Worm (Caenorhabditis elegans): Measurements from ENCODE around the gene F29A7.8.

ce11 chrII:2751278-2751677 lies 6.6 kb downstream of the F29A7.8 start:
- TF ChIP-seq tbx-2 (tag; optimal IDR thresholded peaks at IDR 0.05) (no peak), pha-4 (tag; optimal IDR thresholded peaks at IDR 0.05) (no peak), pha-2 (tag; optimal IDR thresholded peaks at IDR 0.05) (no peak), lim-6 (tag; optimal IDR thresholded peaks at IDR 0.05) (no peak), ceh-48 (tag; optimal IDR thresholded peaks at IDR 0.05) (no peak), ceh-14 (tag; optimal IDR thresholded peaks at IDR 0.05) (no peak), C38D4.7 (GFP tag; optimal IDR thresholded peaks at IDR 0.05) (no peak), ceh-6 (GFP tag; optimal IDR thresholded peaks at IDR 0.05) (no peak), nhr-232 (tag; optimal IDR thresholded peaks at IDR 0.05) (no peak), hlh-13 (GFP tag; optimal IDR thresholded peaks at IDR 0.05) (no peak), ceh-9 (tag; optimal IDR thresholded peaks at IDR 0.05) (no peak), sox-4 (tag; optimal IDR thresholded peaks at IDR 0.05) (no peak), pat-9 (tag; optimal IDR thresholded peaks at IDR 0.05) (no peak), ahr-1 (tag; optimal IDR thresholded peaks at IDR 0.05) (no peak)
